Worm (Caenorhabditis elegans): ENCODE measurements around the gene fat-1.

ce11 chrIV:13322429-13322828 is 7.0 kb downstream of the fat-1 start:
- TF ChIP-seq nhr-28 (tag; optimal IDR thresholded peaks at IDR 0.05) (no peak), ztf-4 (tag; optimal IDR thresholded peaks at IDR 0.05) (no peak), ztf-11 (tag; optimal IDR thresholded peaks at IDR 0.05) (no peak), elt-3 (tag; optimal IDR thresholded peaks at IDR 0.05) (no peak)
